Worm (Caenorhabditis elegans) whole organism, L3 larva: Measurements from ENCODE around the gene dpff-1.

ENCODE experiments used
- ZK546.5 ChIP-seq: sonication (generic microtip); optimal IDR thresholded peaks from 2 replicates; lab custom pipeline; 2017; ENCODE audit warnings: missing biosample characterization, missing genetic modification characterization
- elt-1 ChIP-seq: fragments of 150-350 bp; optimal IDR thresholded peaks from 2 replicates; lab custom pipeline; 2014; ENCODE audit warnings: missing biosample characterization, missing genetic modification characterization
- fkh-10 ChIP-seq: sonication (generic microtip); optimal IDR thresholded peaks from 2 replicates; lab custom pipeline; 2017; ENCODE audit warnings: missing biosample characterization, missing genetic modification reagents, missing genetic modification characterization
- lin-15B ChIP-seq: fragments of 150-350 bp; optimal IDR thresholded peaks from 2 replicates; lab custom pipeline; 2014; ENCODE audit warnings: missing biosample characterization, missing genetic modification characterization
- lin-39 ChIP-seq: fragments of 150-350 bp; optimal IDR thresholded peaks from 2 replicates; lab custom pipeline; 2018; ENCODE audit warnings: missing biosample characterization, missing genetic modification reagents, missing genetic modification characterization
- nhr-11 ChIP-seq: fragments of 150-350 bp; optimal IDR thresholded peaks from 2 replicates; lab custom pipeline; 2014; ENCODE audit warnings: missing biosample characterization, missing genetic modification characterization
- nhr-28 ChIP-seq: fragments of 150-350 bp; optimal IDR thresholded peaks from 2 replicates; lab custom pipeline; 2014; ENCODE audit warnings: missing biosample characterization, missing genetic modification characterization
- nhr-77 ChIP-seq: fragments of 150-350 bp; optimal IDR thresholded peaks from 2 replicates; lab custom pipeline; 2014; ENCODE audit warnings: missing biosample characterization, missing genetic modification characterization
- tbx-2 ChIP-seq: sonication (generic microtip); optimal IDR thresholded peaks from 2 replicates; lab custom pipeline; 2016; ENCODE audit warnings: mild to moderate bottlenecking, missing genetic modification characterization, missing compliant biosample characterization
- unc-39 ChIP-seq: sonication (generic microtip); optimal IDR thresholded peaks from 4 replicates; lab custom pipeline; 2017; ENCODE audit warnings: missing biosample characterization, missing genetic modification characterization
- unc-62 ChIP-seq: fragments of 150-350 bp; sonication (generic microtip); optimal IDR thresholded peaks from 4 replicates; lab custom pipeline; 2014; ENCODE audit warnings: missing biosample characterization, missing genetic modification reagents, missing genetic modification characterization
- ztf-4 ChIP-seq: fragments of 150-350 bp; optimal IDR thresholded peaks from 2 replicates; lab custom pipeline; 2014; ENCODE audit warnings: missing biosample characterization, missing genetic modification characterization

ce11 chrIII:5876867-5877641 is 29.1 kb downstream of the dpff-1 start:
- TF ChIP-seq unc-39 (no peak), ZK546.5 (tag; lab: Kevin White, UChicago) (no peak), unc-62 (no peak), tbx-2 (tag; lab: Kevin White, UChicago) (no peak), fkh-10 (GFP tag; lab: Kevin White, UChicago) (no peak), nhr-77 (tag; lab: Kevin White, UChicago) (no peak), lin-15B (tag; lab: Kevin White, UChicago) (no peak), ztf-4 (tag; lab: Kevin White, UChicago) (no peak), nhr-11 (tag; lab: Kevin White, UChicago) (no peak), nhr-28 (tag; lab: Kevin White, UChicago) (no peak), lin-39 (tag; lab: Kevin White, UChicago) (no peak), elt-1 (tag; lab: Kevin White, UChicago) (no peak)
